Worm (Caenorhabditis elegans) whole organism, L4 larva: ENCODE results near the gene rgs-7.

Experiments used
- ceh-82 ChIP-seq: sonication (generic microtip); optimal IDR thresholded peaks from 2 replicates; lab custom pipeline; 2017; ENCODE audit warnings: missing biosample characterization, missing genetic modification characterization
- fkh-10 ChIP-seq: fragments of 150-350 bp; optimal IDR thresholded peaks from 2 replicates; lab custom pipeline; 2014; ENCODE audit warnings: missing biosample characterization, missing genetic modification reagents, missing genetic modification characterization
- nhr-237 ChIP-seq: sonication (generic microtip); optimal IDR thresholded peaks from 2 replicates; lab custom pipeline; 2017; ENCODE audit warnings: missing biosample characterization, missing genetic modification characterization
- nhr-6 ChIP-seq: fragments of 150-350 bp; optimal IDR thresholded peaks from 2 replicates; lab custom pipeline; 2014; ENCODE audit warnings: missing biosample characterization, missing genetic modification characterization
- php-3 ChIP-seq: fragments of 200-800 bp; sonication (Bioruptor generic); IDR thresholded peaks from 2 replicates; pipeline ENCODE4 v1.3.6; 2022; ENCODE audit warnings: missing genetic modification reagents, missing genetic modification characterization, missing compliant biosample characterization

- TF ChIP-seq nhr-237 (tag; lab: Kevin White, UChicago): no peak
- no peak for TF ChIP-seq nhr-6 (tag; lab: Kevin White, UChicago)
- TF ChIP-seq fkh-10 (GFP tag; lab: Kevin White, UChicago): no peak
- TF ChIP-seq ceh-82 (tag; lab: Kevin White, UChicago): no peak
- no peak for TF ChIP-seq php-3 (GFP tag; lab: Robert Waterston, UW)
Measured at ce11 chrX:3551173-3551572, 8.8 kb downstream of the rgs-7 start.
